Worm (Caenorhabditis elegans): Measurements from ENCODE around the gene aly-1.
A peak's percentile ranks its signal among the peaks of the same experiment; 100 is the strongest.

Gene aly-1

DNA sequence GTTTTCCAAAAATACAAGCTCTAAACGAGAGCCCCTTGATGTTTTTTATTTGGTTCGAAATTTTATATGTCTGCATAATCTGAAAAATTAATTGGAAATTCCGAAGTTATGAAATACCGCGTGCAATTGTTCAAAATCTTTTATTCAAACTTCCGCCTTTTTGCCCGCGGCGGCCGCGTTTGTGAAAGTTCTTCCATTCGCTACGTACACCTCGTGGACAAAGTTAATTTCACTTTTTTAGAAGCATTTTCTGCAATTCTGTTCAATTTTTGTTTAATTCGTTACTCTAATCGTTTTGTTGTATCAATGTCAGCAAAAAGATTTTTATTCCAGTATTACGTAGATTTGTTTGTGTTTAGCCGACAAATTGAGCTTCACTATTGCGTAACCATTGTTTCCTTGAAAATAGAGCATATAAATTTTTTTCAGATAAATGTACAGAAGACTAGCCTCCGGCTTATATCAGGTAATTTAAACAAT is 34.4 kb upstream of the aly-1 start, which contains the start of gene mppb-1:
Gene mppb-1, plus strand, starts transcription at position 430 of the 480 bp plus-strand sequence.
- no peak for TF ChIP-seq lin-32 (GFP tag; optimal IDR thresholded peaks at IDR 0.05)
- no peak for TF ChIP-seq pha-4 (tag; optimal IDR thresholded peaks at IDR 0.05)
- peak; percentile 30 for TF ChIP-seq sptf-1 (tag; optimal IDR thresholded peaks at IDR 0.05)
- peak; percentile 80 for TF ChIP-seq blmp-1 (tag; optimal IDR thresholded peaks at IDR 0.05)
- no peak for TF ChIP-seq nhr-12 (tag; optimal IDR thresholded peaks at IDR 0.05)
- TF ChIP-seq elt-1 (tag; optimal IDR thresholded peaks at IDR 0.05; ENCODE audit: borderline replicate concordance, insufficient read depth): no peak
- peak; percentile 44 for TF ChIP-seq mep-1 (tag; optimal IDR thresholded peaks at IDR 0.05)
- TF ChIP-seq ham-2 (GFP tag; optimal IDR thresholded peaks at IDR 0.05): no peak
- TF ChIP-seq mab-5 (tag; optimal IDR thresholded peaks at IDR 0.05): no peak
- no peak for TF ChIP-seq hlh-1 (tag; optimal IDR thresholded peaks at IDR 0.05)
- TF ChIP-seq drap-1 (GFP tag; optimal IDR thresholded peaks at IDR 0.05): peak; percentile 10
- peak; percentile 79 for TF ChIP-seq zip-8 (tag; optimal IDR thresholded peaks at IDR 0.05)
- no peak for TF ChIP-seq ceh-83 (GFP tag; optimal IDR thresholded peaks at IDR 0.05)
- TF ChIP-seq ztf-11 (tag; optimal IDR thresholded peaks at IDR 0.05): no peak
- TF ChIP-seq lin-13 (tag; optimal IDR thresholded peaks at IDR 0.05): no peak
- no peak for TF ChIP-seq nhr-28 (tag; optimal IDR thresholded peaks at IDR 0.05)
- peak; percentile 36 for TF ChIP-seq nhr-237 (tag; optimal IDR thresholded peaks at IDR 0.05)
- no peak for TF ChIP-seq flh-1 (GFP tag; optimal IDR thresholded peaks at IDR 0.05)
- TF ChIP-seq nhr-76 (tag; optimal IDR thresholded peaks at IDR 0.05): no peak
- no peak for TF ChIP-seq bed-3 (GFP tag; optimal IDR thresholded peaks at IDR 0.05)
- no peak for TF ChIP-seq cnd-1 (tag; optimal IDR thresholded peaks at IDR 0.05)
- TF ChIP-seq tbx-8 (GFP tag; optimal IDR thresholded peaks at IDR 0.05): no peak
- TF ChIP-seq mls-2 (tag; optimal IDR thresholded peaks at IDR 0.05): no peak
- peak; percentile 54 for TF ChIP-seq lsy-2 (tag; optimal IDR thresholded peaks at IDR 0.05)
- TF ChIP-seq nhr-2 (tag; optimal IDR thresholded peaks at IDR 0.05): no peak
- TF ChIP-seq unc-39 (tag; optimal IDR thresholded peaks at IDR 0.05): no peak
- TF ChIP-seq unc-62 (GFP tag; optimal IDR thresholded peaks at IDR 0.05): no peak
- no peak for TF ChIP-seq ceh-39 (tag; optimal IDR thresholded peaks at IDR 0.05)
- peak; percentile 13 for TF ChIP-seq unc-120 (tag; optimal IDR thresholded peaks at IDR 0.05; ENCODE audit: poor library complexity, severe bottlenecking)
- no peak for TF ChIP-seq M03D4.4 (tag; optimal IDR thresholded peaks at IDR 0.05)

DNA sequence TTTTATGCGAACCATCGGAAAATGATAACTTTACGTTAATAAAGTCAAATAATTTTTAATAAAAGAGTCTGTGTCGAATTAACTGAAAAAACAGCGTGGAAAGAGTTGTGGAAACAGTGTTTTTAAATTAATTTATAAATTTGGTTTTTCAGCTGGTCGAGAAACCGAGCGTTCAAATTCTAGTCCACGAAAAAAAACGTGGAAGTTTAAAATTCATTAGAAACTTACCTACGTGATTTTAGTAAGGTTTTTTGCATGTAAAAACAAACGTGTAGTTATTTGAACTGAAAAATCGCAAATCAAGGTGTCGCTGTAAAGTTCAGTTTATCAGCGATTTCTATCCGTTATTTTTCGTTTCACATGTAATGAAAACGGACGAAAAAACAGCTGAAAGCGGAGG is 30.3 kb upstream of the aly-1 start, which contains the start of gene mans-4:
Gene mans-4, minus strand, starts transcription at position 101 of the 400 bp plus-strand sequence.
- no peak for TF ChIP-seq ceh-83 (GFP tag; optimal IDR thresholded peaks at IDR 0.05)
- TF ChIP-seq ham-2 (GFP tag; optimal IDR thresholded peaks at IDR 0.05): no peak
- no peak for TF ChIP-seq tbx-8 (GFP tag; optimal IDR thresholded peaks at IDR 0.05)
- no peak for TF ChIP-seq ceh-43 (GFP tag; optimal IDR thresholded peaks at IDR 0.05)
- TF ChIP-seq nhr-28 (tag; optimal IDR thresholded peaks at IDR 0.05): no peak
- no peak for TF ChIP-seq cnd-1 (tag; optimal IDR thresholded peaks at IDR 0.05)
- no peak for TF ChIP-seq lsy-2 (tag; optimal IDR thresholded peaks at IDR 0.05)
- TF ChIP-seq snpc-4 (tag; optimal IDR thresholded peaks at IDR 0.05): no peak
- TF ChIP-seq bed-3 (GFP tag; optimal IDR thresholded peaks at IDR 0.05): no peak
- TF ChIP-seq elt-3 (tag; optimal IDR thresholded peaks at IDR 0.05): no peak
- TF ChIP-seq zip-8 (tag; optimal IDR thresholded peaks at IDR 0.05): no peak
- TF ChIP-seq nhr-237 (tag; optimal IDR thresholded peaks at IDR 0.05): no peak
- no peak for TF ChIP-seq blmp-1 (tag; optimal IDR thresholded peaks at IDR 0.05)
- no peak for TF ChIP-seq nhr-12 (tag; optimal IDR thresholded peaks at IDR 0.05)
- TF ChIP-seq unc-120 (tag; optimal IDR thresholded peaks at IDR 0.05; ENCODE audit: poor library complexity, severe bottlenecking): no peak
- TF ChIP-seq unc-39 (tag; optimal IDR thresholded peaks at IDR 0.05): no peak
- TF ChIP-seq elt-1 (tag; optimal IDR thresholded peaks at IDR 0.05; ENCODE audit: borderline replicate concordance, insufficient read depth): no peak
- no peak for TF ChIP-seq unc-62 (GFP tag; optimal IDR thresholded peaks at IDR 0.05)
- TF ChIP-seq sem-2 (GFP tag; optimal IDR thresholded peaks at IDR 0.05): no peak
- no peak for TF ChIP-seq flh-1 (GFP tag; optimal IDR thresholded peaks at IDR 0.05)

ce11 chrIV:9079330-9079729 is 29.4 kb upstream of the aly-1 start:
- peak; percentile 79 for TF ChIP-seq hlh-1 (tag; optimal IDR thresholded peaks at IDR 0.05)
- no peak for TF ChIP-seq elt-1 (tag; optimal IDR thresholded peaks at IDR 0.05; ENCODE audit: borderline replicate concordance, insufficient read depth)

- no peak for TF ChIP-seq ces-1 (GFP tag; optimal IDR thresholded peaks at IDR 0.05)
- TF ChIP-seq ztf-11 (tag; optimal IDR thresholded peaks at IDR 0.05): no peak
- TF ChIP-seq hlh-1 (tag; optimal IDR thresholded peaks at IDR 0.05): peak; percentile 25
- no peak for TF ChIP-seq bed-3 (GFP tag; optimal IDR thresholded peaks at IDR 0.05)
- TF ChIP-seq unc-62 (GFP tag; optimal IDR thresholded peaks at IDR 0.05): peak; percentile 33
- peak; percentile 83 for TF ChIP-seq unc-120 (tag; optimal IDR thresholded peaks at IDR 0.05; ENCODE audit: poor library complexity, severe bottlenecking)
Measured at ce11 chrIV:9080201-9080600, 28.5 kb upstream of the aly-1 start.
